Worm (Caenorhabditis elegans) whole organism, midembryonic: ENCODE measurements around the gene B0524.2.

Source experiments
- cog-1 ChIP-seq: sonication (generic microtip); optimal IDR thresholded peaks from 2 replicates; lab custom pipeline; 2016; ENCODE audit warnings: missing genetic modification characterization, missing compliant biosample characterization
- flt-1 ChIP-seq: fragments of 200-800 bp; sonication (Bioruptor generic); IDR thresholded peaks from 2 replicates; pipeline ENCODE4 v1.3.6; 2022; ENCODE audit warnings: missing genetic modification characterization, missing compliant biosample characterization
- med-1 ChIP-seq: sonication (generic microtip); optimal IDR thresholded peaks from 2 replicates; lab custom pipeline; 2017; ENCODE audit warnings: missing genetic modification characterization, mild to moderate bottlenecking, missing compliant biosample characterization, antibody characterized with exemption, missing genetic modification reagents; ENCODE audit not compliant: insufficient read depth
- ref-1 ChIP-seq: fragments of 200-800 bp; sonication (Bioruptor generic); conservative IDR thresholded peaks from 2 replicates; pipeline ENCODE4 v1.3.6; 2022; ENCODE audit warnings: missing genetic modification reagents, missing genetic modification characterization, missing compliant biosample characterization
- tab-1 ChIP-seq: fragments of 200-800 bp; sonication (Bioruptor generic); IDR thresholded peaks from 2 replicates; pipeline ENCODE4 v1.3.6; 2022; ENCODE audit warnings: missing genetic modification characterization, missing compliant biosample characterization
- ztf-29 ChIP-seq: fragments of 200-800 bp; sonication (Bioruptor generic); IDR thresholded peaks from 2 replicates; pipeline ENCODE4 v1.3.6; 2022; ENCODE audit warnings: missing genetic modification reagents, missing genetic modification characterization, missing compliant biosample characterization

DNA sequence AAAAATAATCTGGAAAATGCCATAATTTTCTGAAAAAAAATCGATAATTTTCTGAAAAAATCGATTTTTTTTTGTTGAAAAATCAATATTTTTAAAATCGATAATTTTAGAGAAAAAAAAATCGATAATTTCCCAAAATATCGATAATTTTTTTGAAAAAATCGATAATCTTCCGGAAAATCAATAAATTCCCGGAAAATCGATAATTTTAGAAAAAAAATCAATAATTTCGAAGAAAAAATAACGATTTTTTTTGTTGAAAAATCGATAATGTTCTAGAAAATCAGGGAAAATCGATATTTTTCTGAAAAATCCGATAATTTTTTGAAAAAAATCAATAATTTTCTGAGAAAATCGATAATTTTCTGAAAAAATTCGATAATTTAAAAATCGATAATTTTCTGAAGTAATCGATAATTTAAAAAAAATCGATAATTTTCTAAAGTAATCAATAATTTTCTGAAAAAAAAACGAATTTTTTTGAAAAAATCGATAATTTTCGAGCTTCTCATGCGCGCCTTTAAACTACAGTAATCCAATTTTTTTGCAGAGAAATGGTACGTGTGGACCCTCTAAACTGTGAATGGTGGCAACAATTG, 17.5 kb upstream of the B0524.2 start:
- TF ChIP-seq med-1 (GFP tag; lab: Kevin White, UChicago) (no peak), ref-1 (GFP tag; lab: Robert Waterston, UW) (no peak), flt-1 (GFP tag; lab: Robert Waterston, UW) (no peak), ztf-29 (GFP tag; lab: Robert Waterston, UW) (no peak), tab-1 (no peak), cog-1 (tag; lab: Kevin White, UChicago) (no peak)
